Worm (Caenorhabditis elegans): ENCODE measurements around the gene T06E4.21.

- TF ChIP-seq drap-1 (GFP tag; optimal IDR thresholded peaks at IDR 0.05), result no peak
- TF ChIP-seq ces-1 (GFP tag; optimal IDR thresholded peaks at IDR 0.05), result no peak
- TF ChIP-seq unc-62 (GFP tag; optimal IDR thresholded peaks at IDR 0.05), result no peak
- no peak for TF ChIP-seq blmp-1 (tag; optimal IDR thresholded peaks at IDR 0.05)
- TF ChIP-seq lsy-2 (tag; optimal IDR thresholded peaks at IDR 0.05), result no peak
Measured at ce11 chrV:9673199-9673843, 21.9 kb downstream of the T06E4.21 start, which contains the start of gene sulp-8.

Measured in whole organism, mixed stage, embryonic.